Fruit fly (Drosophila melanogaster): Measurements from ENCODE around the gene CG14711.
A peak's percentile ranks its signal among the peaks of the same experiment; 100 is the strongest.

The CG14711 gene

DNA sequence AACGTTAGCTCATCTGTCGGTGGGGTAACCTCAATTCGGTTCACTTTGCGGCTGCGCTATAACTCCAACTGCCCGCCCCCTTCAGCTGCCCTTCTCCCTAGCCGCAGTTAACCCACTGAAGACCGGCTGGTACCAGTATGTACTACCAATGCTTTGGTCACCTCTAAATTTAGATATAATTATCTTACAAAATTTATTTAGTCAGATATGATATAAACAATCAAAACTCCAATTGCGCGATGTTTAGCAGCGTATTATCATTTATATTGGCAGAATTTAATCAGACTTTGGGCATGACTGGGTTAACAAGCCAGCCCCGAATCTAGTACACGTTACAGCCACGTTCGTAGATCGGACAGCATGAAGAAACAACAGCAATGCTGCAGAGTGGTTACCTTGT is 38.6 kb downstream of the CG14711 start (continued):
- no peak for TF ChIP-seq NK7.1 (GFP tag; optimal IDR thresholded peaks at IDR 0.05)
- no peak for TF ChIP-seq cas (GFP tag; IDR thresholded peaks at IDR 0.05)
- peak; percentile 32; the same call in 1 of the 2 replicates for TF ChIP-seq Xrp1 (GFP tag; IDR thresholded peaks at IDR 0.05)
- TF ChIP-seq tna (GFP tag; IDR thresholded peaks at IDR 0.05; ENCODE audit: partially characterized antibody) = no peak
- no peak for TF ChIP-seq gce (GFP tag; IDR thresholded peaks at IDR 0.05)
- TF ChIP-seq Bdp1 (GFP tag; optimal IDR thresholded peaks at IDR 0.05) = no peak
- TF ChIP-seq cg (GFP tag; optimal IDR thresholded peaks at IDR 0.05) = no peak
- no peak for TF ChIP-seq CG6654 (GFP tag; optimal IDR thresholded peaks at IDR 0.05)
- TF ChIP-seq pnt (GFP tag; optimal IDR thresholded peaks at IDR 0.05) = no peak
- TF ChIP-seq zen (tag; optimal IDR thresholded peaks at IDR 0.05) = no peak
- no peak for TF ChIP-seq Hsf (GFP tag; optimal IDR thresholded peaks at IDR 0.05)
- TF ChIP-seq pho (GFP tag; optimal IDR thresholded peaks at IDR 0.05) = no peak
- no peak for TF ChIP-seq CG42726 (GFP tag; IDR thresholded peaks at IDR 0.05; ENCODE audit: partially characterized antibody)
- TF ChIP-seq hkb (optimal IDR thresholded peaks at IDR 0.05) = no peak
- peak; percentile 64 for TF ChIP-seq hkb (GFP tag; IDR thresholded peaks at IDR 0.05)
- no peak for TF ChIP-seq CG4617 (GFP tag; optimal IDR thresholded peaks at IDR 0.05; ENCODE audit: borderline replicate concordance)
- peak; percentile 5 for TF ChIP-seq Hmr (GFP tag; optimal IDR thresholded peaks at IDR 0.05)
- TF ChIP-seq Dll (GFP tag; IDR thresholded peaks at IDR 0.05; ENCODE audit: partially characterized antibody) = no peak
- TF ChIP-seq CG17802 (tag; optimal IDR thresholded peaks at IDR 0.05) = no peak
- TF ChIP-seq CG9797 (GFP tag; optimal IDR thresholded peaks at IDR 0.05) = no peak
- TF ChIP-seq Bteb2 (GFP tag; optimal IDR thresholded peaks at IDR 0.05) = no peak
- no peak for TF ChIP-seq knrl (GFP tag; IDR thresholded peaks at IDR 0.05; ENCODE audit: partially characterized antibody)
- peak; percentile 54 for TF ChIP-seq nmo (GFP tag; optimal IDR thresholded peaks at IDR 0.05)
- no peak for TF ChIP-seq wor (GFP tag; IDR thresholded peaks at IDR 0.05)
- TF ChIP-seq phol (tag; optimal IDR thresholded peaks at IDR 0.05) = peak; percentile 52
- TF ChIP-seq CG10209 (GFP tag; optimal IDR thresholded peaks at IDR 0.05) = peak; percentile 45
- TF ChIP-seq CG12104 (GFP tag; optimal IDR thresholded peaks at IDR 0.05) = no peak
- no peak for TF ChIP-seq nerfin-2 (GFP tag; IDR thresholded peaks at IDR 0.05; ENCODE audit: partially characterized antibody)
- TF ChIP-seq CG11723 (GFP tag; optimal IDR thresholded peaks at IDR 0.05) = peak; percentile 35
- TF ChIP-seq CG12744 (GFP tag; optimal IDR thresholded peaks at IDR 0.05) = no peak
- no peak for TF ChIP-seq CG1024 (GFP tag; IDR thresholded peaks at IDR 0.05)
- no peak for TF ChIP-seq usp (GFP tag; optimal IDR thresholded peaks at IDR 0.05)
- TF ChIP-seq Xbp1 (GFP tag; optimal IDR thresholded peaks at IDR 0.05) = peak; percentile 27
- TF ChIP-seq CG7556 (GFP tag; optimal IDR thresholded peaks at IDR 0.05) = peak; percentile 44
- peak; percentile 77 for TF ChIP-seq tap (tag; optimal IDR thresholded peaks at IDR 0.05)
- no peak; the same call in 1 of the 2 replicates for TF ChIP-seq CG9215 (GFP tag; IDR thresholded peaks at IDR 0.05)
- TF ChIP-seq CG2116 (GFP tag; optimal IDR thresholded peaks at IDR 0.05) = no peak
- TF ChIP-seq Neu2 (GFP tag; optimal IDR thresholded peaks at IDR 0.05; ENCODE audit: borderline replicate concordance) = no peak
- peak; percentile 80 for TF ChIP-seq dmrt99B (tag; optimal IDR thresholded peaks at IDR 0.05)
- no peak for TF ChIP-seq Rx (GFP tag; IDR thresholded peaks at IDR 0.05)
- TF ChIP-seq unc-4 (GFP tag; IDR thresholded peaks at IDR 0.05; ENCODE audit: partially characterized antibody) = no peak
- TF ChIP-seq Camta (GFP tag; optimal IDR thresholded peaks at IDR 0.05) = no peak
- TF ChIP-seq sens-2 (GFP tag; IDR thresholded peaks at IDR 0.05) = no peak
- TF ChIP-seq run (tag; optimal IDR thresholded peaks at IDR 0.05) = peak; percentile 38
- no peak for TF ChIP-seq CG3847 (GFP tag; IDR thresholded peaks at IDR 0.05)
- TF ChIP-seq gsb-n (tag; optimal IDR thresholded peaks at IDR 0.05) = peak; percentile 17
- no peak for TF ChIP-seq CG11560 (tag; IDR thresholded peaks at IDR 0.05)
- peak; percentile 11 for TF ChIP-seq Jarid2 (GFP tag; optimal IDR thresholded peaks at IDR 0.05)
- peak; percentile 25 for TF ChIP-seq Meics (GFP tag; optimal IDR thresholded peaks at IDR 0.05)
- peak; percentile 60 for TF ChIP-seq vvl (GFP tag; IDR thresholded peaks at IDR 0.05)
- peak; percentile 19 for TF ChIP-seq Deaf1 (tag; optimal IDR thresholded peaks at IDR 0.05)
- TF ChIP-seq HLH3B (GFP tag; IDR thresholded peaks at IDR 0.05) = peak; percentile 55

All from whole organism, embryonic.